Worm (Caenorhabditis elegans) whole organism, L4 larva: ENCODE measurements around the gene asp-3.

Experiments used
- F49E8.2 ChIP-seq: sonication (generic microtip); optimal IDR thresholded peaks from 2 replicates; lab custom pipeline; 2016; ENCODE audit warnings: missing compliant biosample characterization, mild to moderate bottlenecking, missing genetic modification characterization, borderline replicate concordance
- R02D3.7 ChIP-seq: fragments of 150-350 bp; sonication (generic microtip); optimal IDR thresholded peaks from 3 replicates; lab custom pipeline; 2014; ENCODE audit warnings: missing biosample characterization, missing genetic modification characterization
- T20F7.1 ChIP-seq: fragments of 200-800 bp; sonication (Bioruptor generic); optimal IDR thresholded peaks from 2 replicates; lab custom pipeline; 2018; ENCODE audit warnings: mild to moderate bottlenecking, missing genetic modification characterization, missing compliant biosample characterization
- Y105C5A.15 ChIP-seq: fragments of 200-800 bp; sonication (Bioruptor generic); IDR thresholded peaks from 2 replicates; pipeline ENCODE4 v1.3.6; 2022; ENCODE audit warnings: missing genetic modification characterization, missing compliant biosample characterization
- Y48G9A.11 ChIP-seq: fragments of 200-800 bp; sonication (Bioruptor generic); IDR thresholded peaks from 2 replicates; pipeline ENCODE4 v1.3.6; 2022; ENCODE audit warnings: missing genetic modification reagents, missing genetic modification characterization, missing compliant biosample characterization
- Y75B8A.6 ChIP-seq: fragments of 200-800 bp; sonication (Bioruptor generic); IDR thresholded peaks from 2 replicates; pipeline ENCODE4 v1.3.6; 2022; ENCODE audit warnings: missing genetic modification reagents, missing genetic modification characterization, missing compliant biosample characterization
- ZK337.2 ChIP-seq: fragments of 200-800 bp; sonication (Bioruptor generic); IDR thresholded peaks from 2 replicates; pipeline ENCODE4 v1.3.6; 2022; ENCODE audit warnings: missing genetic modification reagents, missing genetic modification characterization, missing compliant biosample characterization
- aly-2 ChIP-seq: sonication (generic microtip); optimal IDR thresholded peaks from 2 replicates; lab custom pipeline; 2018; ENCODE audit warnings: missing biosample characterization, missing genetic modification characterization
- arid-1 ChIP-seq: fragments of 200-800 bp; sonication (Bioruptor generic); conservative IDR thresholded peaks from 2 replicates; pipeline ENCODE4 v1.3.6; 2022; ENCODE audit warnings: missing genetic modification reagents, missing genetic modification characterization, missing compliant biosample characterization
- ceh-62 ChIP-seq: sonication (generic microtip); optimal IDR thresholded peaks from 2 replicates; lab custom pipeline; 2017; ENCODE audit warnings: missing biosample characterization, missing genetic modification characterization
- ceh-82 ChIP-seq: sonication (generic microtip); optimal IDR thresholded peaks from 2 replicates; lab custom pipeline; 2017; ENCODE audit warnings: missing biosample characterization, missing genetic modification characterization
- ces-1 ChIP-seq: fragments of 150-350 bp; sonication (generic microtip); optimal IDR thresholded peaks from 4 replicates; lab custom pipeline; 2014; ENCODE audit warnings: missing biosample characterization, missing genetic modification reagents, missing genetic modification characterization
- cey-2 ChIP-seq: sonication (generic microtip); optimal IDR thresholded peaks from 3 replicates; lab custom pipeline; 2017; ENCODE audit warnings: missing genetic modification characterization, mild to moderate bottlenecking, missing compliant biosample characterization, antibody characterized with exemption, borderline replicate concordance; ENCODE audit not compliant: insufficient read depth
- daf-12 ChIP-seq: fragments of 150-350 bp; optimal IDR thresholded peaks from 2 replicates; lab custom pipeline; 2014; ENCODE audit warnings: missing biosample characterization, missing genetic modification reagents, missing genetic modification characterization
- daf-16 ChIP-seq, 3 experiments: sonication (generic microtip); optimal IDR thresholded peaks; 2 replicates each; lab custom pipeline; 2016 to 2017; ENCODE audit warnings: missing genetic modification characterization in 3 of 3, missing genetic modification reagents in 3 of 3, mild to moderate bottlenecking in 2 of 3, missing compliant biosample characterization in 2 of 3, missing biosample characterization in 1 of 3, moderate library complexity in 1 of 3
- dmd-6 ChIP-seq: fragments of 200-800 bp; sonication (Bioruptor generic); IDR thresholded peaks from 2 replicates; pipeline ENCODE4 v1.3.6; 2022; ENCODE audit warnings: missing genetic modification reagents, missing genetic modification characterization, missing compliant biosample characterization
- dmd-8 ChIP-seq: fragments of 200-800 bp; sonication (Bioruptor generic); IDR thresholded peaks from 2 replicates; pipeline ENCODE4 v1.3.6; 2022; ENCODE audit warnings: missing genetic modification characterization, missing compliant biosample characterization
- dpl-1 ChIP-seq: fragments of 150-350 bp; optimal IDR thresholded peaks from 2 replicates; lab custom pipeline; 2014; ENCODE audit warnings: missing biosample characterization, missing genetic modification reagents, missing genetic modification characterization
- dve-1 ChIP-seq: sonication (generic microtip); optimal IDR thresholded peaks from 2 replicates; lab custom pipeline; 2017; ENCODE audit warnings: antibody characterized with exemption, mild to moderate bottlenecking, missing genetic modification characterization, missing compliant biosample characterization; ENCODE audit not compliant: insufficient read depth
- hlh-11 ChIP-seq: fragments of 200-800 bp; sonication (Bioruptor generic); optimal IDR thresholded peaks from 2 replicates; lab custom pipeline; 2018; ENCODE audit warnings: mild to moderate bottlenecking, missing genetic modification characterization, missing compliant biosample characterization
- hmg-1.1 ChIP-seq: fragments of 200-800 bp; sonication (Bioruptor generic); IDR thresholded peaks from 2 replicates; pipeline ENCODE4 v1.3.6; 2022; ENCODE audit warnings: missing genetic modification reagents, missing genetic modification characterization, missing compliant biosample characterization
- jun-1 ChIP-seq: fragments of 150-350 bp; optimal IDR thresholded peaks from 2 replicates; lab custom pipeline; 2014; ENCODE audit warnings: missing biosample characterization, missing genetic modification reagents, missing genetic modification characterization
- lin-1 ChIP-seq: fragments of 200-800 bp; sonication (Bioruptor generic); IDR thresholded peaks from 2 replicates; pipeline ENCODE4 v1.3.6; 2022; ENCODE audit warnings: missing genetic modification reagents, missing genetic modification characterization, missing compliant biosample characterization
- lin-13 ChIP-seq: fragments of 150-350 bp; optimal IDR thresholded peaks from 2 replicates; lab custom pipeline; 2014; ENCODE audit warnings: missing biosample characterization, missing genetic modification reagents, missing genetic modification characterization
- lin-15B ChIP-seq: fragments of 150-350 bp; sonication (generic microtip); optimal IDR thresholded peaks from 3 replicates; lab custom pipeline; 2014; ENCODE audit warnings: missing biosample characterization, missing genetic modification characterization
- lin-29 ChIP-seq: fragments of 200-800 bp; sonication (Bioruptor generic); IDR thresholded peaks from 2 replicates; pipeline ENCODE4 v1.3.6; 2022; ENCODE audit warnings: missing genetic modification reagents, missing genetic modification characterization, missing compliant biosample characterization
- lir-3 ChIP-seq: sonication (generic microtip); optimal IDR thresholded peaks from 2 replicates; lab custom pipeline; 2016; ENCODE audit warnings: mild to moderate bottlenecking, missing genetic modification characterization, missing compliant biosample characterization
- madf-5 ChIP-seq, 2 experiments: fragments of 200-800 bp; sonication (Bioruptor generic); IDR thresholded peaks; 2 replicates each; pipeline ENCODE4 v1.3.6; 2022; ENCODE audit warnings: missing compliant biosample characterization in 2 of 2, missing genetic modification characterization in 2 of 2
- madf-9 ChIP-seq: fragments of 200-800 bp; sonication (Bioruptor generic); conservative IDR thresholded peaks from 2 replicates; pipeline ENCODE4 v1.3.6; 2022; ENCODE audit warnings: missing genetic modification reagents, missing genetic modification characterization, missing compliant biosample characterization
- mdl-1 ChIP-seq, 2 experiments: fragments of 150-350 bp in 1 of 2; sonication (generic microtip) in 1 of 2; optimal IDR thresholded peaks; 2 replicates each; lab custom pipeline; 2014 to 2017; ENCODE audit warnings: missing biosample characterization in 2 of 2, missing genetic modification characterization in 2 of 2
- mxl-3 ChIP-seq: fragments of 200-800 bp; sonication (Bioruptor generic); optimal IDR thresholded peaks from 2 replicates; lab custom pipeline; 2018; ENCODE audit warnings: mild to moderate bottlenecking, missing genetic modification characterization, missing compliant biosample characterization
- nhr-10 ChIP-seq: fragments of 150-350 bp; optimal IDR thresholded peaks from 2 replicates; lab custom pipeline; 2014; ENCODE audit warnings: missing biosample characterization, missing genetic modification characterization
- nhr-111 ChIP-seq: fragments of 200-800 bp; sonication (Bioruptor generic); optimal IDR thresholded peaks from 2 replicates; lab custom pipeline; 2018; ENCODE audit warnings: mild to moderate bottlenecking, missing genetic modification characterization, missing compliant biosample characterization
- nhr-25 ChIP-seq: sonication (generic microtip); optimal IDR thresholded peaks from 2 replicates; lab custom pipeline; 2017; ENCODE audit warnings: missing genetic modification characterization, mild to moderate bottlenecking, missing compliant biosample characterization, antibody characterized with exemption, moderate library complexity, borderline replicate concordance; ENCODE audit not compliant: insufficient read depth
- nhr-6 ChIP-seq: fragments of 150-350 bp; optimal IDR thresholded peaks from 2 replicates; lab custom pipeline; 2014; ENCODE audit warnings: missing biosample characterization, missing genetic modification characterization
- nhr-76 ChIP-seq: fragments of 150-350 bp; optimal IDR thresholded peaks from 2 replicates; lab custom pipeline; 2014; ENCODE audit warnings: missing biosample characterization, missing genetic modification characterization
- nhr-77 ChIP-seq: fragments of 150-350 bp; optimal IDR thresholded peaks from 2 replicates; lab custom pipeline; 2014; ENCODE audit warnings: missing biosample characterization, missing genetic modification characterization
- set-16 ChIP-seq: fragments of 200-800 bp; sonication (Bioruptor generic); IDR thresholded peaks from 2 replicates; pipeline ENCODE4 v1.3.6; 2022; ENCODE audit warnings: missing genetic modification reagents, missing genetic modification characterization, missing compliant biosample characterization
- skn-1 ChIP-seq: fragments of 150-350 bp; optimal IDR thresholded peaks from 2 replicates; lab custom pipeline; 2014; ENCODE audit warnings: missing biosample characterization, missing genetic modification characterization
- snpc-1.2 ChIP-seq: fragments of 200-800 bp; sonication (Bioruptor generic); IDR thresholded peaks from 2 replicates; pipeline ENCODE4 v1.3.6; 2022; ENCODE audit warnings: missing genetic modification reagents, missing genetic modification characterization, missing compliant biosample characterization
- spr-1 ChIP-seq: sonication (generic microtip); optimal IDR thresholded peaks from 2 replicates; lab custom pipeline; 2016; ENCODE audit warnings: mild to moderate bottlenecking, missing genetic modification characterization, missing compliant biosample characterization
- spr-3 ChIP-seq: fragments of 200-800 bp; sonication (Bioruptor generic); optimal IDR thresholded peaks from 2 replicates; lab custom pipeline; 2018; ENCODE audit warnings: mild to moderate bottlenecking, missing genetic modification characterization, missing compliant biosample characterization
- tag-97 ChIP-seq: fragments of 200-800 bp; sonication (Bioruptor generic); IDR thresholded peaks from 2 replicates; pipeline ENCODE4 v1.3.6; 2022; ENCODE audit warnings: missing genetic modification characterization, missing compliant biosample characterization
- tra-1 ChIP-seq: fragments of 200-800 bp; sonication (Bioruptor generic); IDR thresholded peaks from 2 replicates; pipeline ENCODE4 v1.3.6; 2022; ENCODE audit warnings: missing genetic modification reagents, missing genetic modification characterization, missing compliant biosample characterization
- unc-130 ChIP-seq: sonication (generic microtip); optimal IDR thresholded peaks from 2 replicates; lab custom pipeline; 2016; ENCODE audit warnings: missing genetic modification reagents, missing genetic modification characterization, missing compliant biosample characterization
- vab-7 ChIP-seq: fragments of 200-800 bp; sonication (Bioruptor generic); IDR thresholded peaks from 2 replicates; pipeline ENCODE4 v1.3.6; 2022; ENCODE audit warnings: missing genetic modification reagents, missing genetic modification characterization, missing compliant biosample characterization
- zag-1 ChIP-seq: fragments of 150-350 bp; optimal IDR thresholded peaks from 2 replicates; lab custom pipeline; 2014; ENCODE audit warnings: missing biosample characterization, missing genetic modification characterization
- zfp-2 ChIP-seq: sonication (generic microtip); optimal IDR thresholded peaks from 2 replicates; lab custom pipeline; 2016; ENCODE audit warnings: mild to moderate bottlenecking, missing genetic modification characterization, missing compliant biosample characterization
- zip-11 ChIP-seq: fragments of 200-800 bp; sonication (Bioruptor generic); IDR thresholded peaks from 2 replicates; pipeline ENCODE4 v1.3.6; 2022; ENCODE audit warnings: missing genetic modification characterization, missing compliant biosample characterization
- zip-2 ChIP-seq: fragments of 150-350 bp; optimal IDR thresholded peaks from 2 replicates; lab custom pipeline; 2014; ENCODE audit warnings: missing biosample characterization, missing genetic modification characterization

asp-3 gene

DNA sequence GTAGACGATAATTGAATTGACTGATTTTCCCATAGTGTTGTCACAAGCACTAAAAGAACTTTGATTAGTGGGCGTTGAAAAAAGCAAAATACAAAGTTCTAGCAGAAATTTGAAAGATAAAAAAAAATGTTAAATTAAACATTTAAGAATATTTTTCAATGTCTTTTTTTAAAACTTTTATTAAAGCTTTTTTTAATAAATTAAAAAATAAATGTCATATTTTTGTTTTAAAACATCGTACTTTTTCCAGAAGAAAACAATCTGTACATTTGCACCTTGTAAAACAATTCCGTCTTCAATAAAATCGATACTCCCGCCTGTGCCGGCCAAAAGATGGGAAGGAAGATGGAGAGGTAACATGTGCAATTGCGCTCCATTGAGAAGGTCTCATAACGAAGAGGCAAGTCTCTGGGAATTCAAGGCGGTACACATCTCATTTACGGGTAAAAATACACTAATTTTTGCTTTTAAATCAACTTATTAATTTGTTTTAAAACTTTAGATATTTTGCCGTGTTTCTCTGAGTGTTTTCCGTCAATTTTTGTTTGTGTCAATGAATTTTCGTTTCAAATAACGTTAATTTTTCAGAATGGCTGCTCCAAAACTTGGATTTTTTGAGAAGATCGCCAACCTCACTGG is 49.9 kb downstream of the asp-3 start, which contains the start of the genes glr-6 and asg-2 (continued):
- TF ChIP-seq daf-12 (tag; lab: Kevin White, UChicago) (no peak), mdl-1 (tag; optimal IDR thresholded peaks at IDR 0.05; lab: Kevin White, UChicago) (peak in 1 of 2 experiments; percentile 35), madf-5 (GFP tag; IDR thresholded peaks at IDR 0.05; lab: Robert Waterston, UW) (no peak), nhr-76 (tag; lab: Kevin White, UChicago) (no peak), aly-2 (tag; lab: Kevin White, UChicago) (no peak), skn-1 (tag; lab: Kevin White, UChicago) (no peak), lin-15B (tag; lab: Kevin White, UChicago) (peak; percentile 57), lin-1 (no peak), unc-130 (no peak), lir-3 (tag; lab: Kevin White, UChicago) (no peak), lin-13 (peak; percentile 78), tra-1 (GFP tag; lab: Robert Waterston, UW) (no peak), mxl-3 (GFP tag; lab: Kevin White, UChicago) (peak; percentile 38), tag-97 (no peak), ces-1 (GFP tag; lab: Kevin White, UChicago) (no peak), zfp-2 (peak; percentile 39), hmg-1.1 (GFP tag; lab: Robert Waterston, UW) (peak; percentile 73), nhr-10 (tag; lab: Kevin White, UChicago) (no peak), dve-1 (tag; lab: Kevin White, UChicago) (peak; percentile 87), lin-29 (no peak), dmd-6 (GFP tag; lab: Robert Waterston, UW) (peak; percentile 56), T20F7.1 (GFP tag; lab: Kevin White, UChicago) (peak; percentile 68), vab-7 (GFP tag; lab: Robert Waterston, UW) (no peak), spr-1 (peak; percentile 51), nhr-77 (tag; lab: Kevin White, UChicago) (peak; percentile 92), R02D3.7 (tag; lab: Kevin White, UChicago) (peak; percentile 44), zip-11 (GFP tag; lab: Robert Waterston, UW) (no peak), dmd-8 (no peak), jun-1 (tag; lab: Kevin White, UChicago) (no peak), zag-1 (tag; lab: Kevin White, UChicago) (no peak), madf-9 (GFP tag; lab: Robert Waterston, UW) (no peak), ceh-62 (tag; lab: Kevin White, UChicago) (no peak), dpl-1 (GFP tag; lab: Kevin White, UChicago) (peak; percentile 73), daf-16 (GFP tag; optimal IDR thresholded peaks at IDR 0.05; lab: Kevin White, UChicago) (peak in 1 of 2 experiments; percentile 38), daf-16 (tag; optimal IDR thresholded peaks at IDR 0.05; lab: Kevin White, UChicago) (peak; percentile 80), nhr-25 (tag; lab: Kevin White, UChicago) (no peak), Y105C5A.15 (GFP tag; lab: Robert Waterston, UW) (no peak), zip-2 (tag; lab: Kevin White, UChicago) (no peak), hlh-11 (tag; lab: Kevin White, UChicago) (peak; percentile 75), F49E8.2 (no peak), nhr-111 (GFP tag; lab: Kevin White, UChicago) (no peak), spr-3 (GFP tag; lab: Kevin White, UChicago) (no peak), arid-1 (0 out of 2 replicates have a peak, but pooled peaks have one; percentile 37), ZK337.2 (GFP tag; lab: Robert Waterston, UW) (no peak), Y75B8A.6 (GFP tag; lab: Robert Waterston, UW) (no peak), ceh-82 (tag; lab: Kevin White, UChicago) (no peak), cey-2 (tag; lab: Kevin White, UChicago) (no peak), set-16 (GFP tag; lab: Robert Waterston, UW) (no peak), nhr-6 (peak; percentile 74), snpc-1.2 (GFP tag; lab: Robert Waterston, UW) (no peak), Y48G9A.11 (GFP tag; lab: Robert Waterston, UW) (no peak)
